Worm (Caenorhabditis elegans) whole organism, midembryonic: Measurements from ENCODE around the gene cut-4.

ENCODE experiments used
- T22C8.4 ChIP-seq: fragments of 200-800 bp; sonication (Bioruptor generic); IDR thresholded peaks from 2 replicates; pipeline ENCODE4 v1.3.6; 2022; ENCODE audit warnings: missing genetic modification characterization, missing compliant biosample characterization
- cog-1 ChIP-seq: sonication (generic microtip); optimal IDR thresholded peaks from 2 replicates; lab custom pipeline; 2016; ENCODE audit warnings: missing genetic modification characterization, missing compliant biosample characterization
- flt-1 ChIP-seq: fragments of 200-800 bp; sonication (Bioruptor generic); IDR thresholded peaks from 2 replicates; pipeline ENCODE4 v1.3.6; 2022; ENCODE audit warnings: missing genetic modification characterization, missing compliant biosample characterization
- klf-2 ChIP-seq: fragments of 200-800 bp; sonication (Bioruptor generic); conservative IDR thresholded peaks from 2 replicates; pipeline ENCODE4 v1.3.6; 2022; ENCODE audit warnings: missing genetic modification reagents, missing genetic modification characterization, missing compliant biosample characterization
- med-1 ChIP-seq: sonication (generic microtip); optimal IDR thresholded peaks from 2 replicates; lab custom pipeline; 2017; ENCODE audit warnings: missing genetic modification characterization, mild to moderate bottlenecking, missing compliant biosample characterization, antibody characterized with exemption, missing genetic modification reagents; ENCODE audit not compliant: insufficient read depth
- ref-1 ChIP-seq: fragments of 200-800 bp; sonication (Bioruptor generic); conservative IDR thresholded peaks from 2 replicates; pipeline ENCODE4 v1.3.6; 2022; ENCODE audit warnings: missing genetic modification reagents, missing genetic modification characterization, missing compliant biosample characterization
- tab-1 ChIP-seq: fragments of 200-800 bp; sonication (Bioruptor generic); IDR thresholded peaks from 2 replicates; pipeline ENCODE4 v1.3.6; 2022; ENCODE audit warnings: missing genetic modification characterization, missing compliant biosample characterization
- ztf-23 ChIP-seq: fragments of 200-800 bp; sonication (Bioruptor generic); IDR thresholded peaks from 2 replicates; pipeline ENCODE4 v1.3.6; 2022; ENCODE audit warnings: missing genetic modification reagents, missing genetic modification characterization, missing compliant biosample characterization
- ztf-29 ChIP-seq: fragments of 200-800 bp; sonication (Bioruptor generic); IDR thresholded peaks from 2 replicates; pipeline ENCODE4 v1.3.6; 2022; ENCODE audit warnings: missing genetic modification reagents, missing genetic modification characterization, missing compliant biosample characterization

DNA sequence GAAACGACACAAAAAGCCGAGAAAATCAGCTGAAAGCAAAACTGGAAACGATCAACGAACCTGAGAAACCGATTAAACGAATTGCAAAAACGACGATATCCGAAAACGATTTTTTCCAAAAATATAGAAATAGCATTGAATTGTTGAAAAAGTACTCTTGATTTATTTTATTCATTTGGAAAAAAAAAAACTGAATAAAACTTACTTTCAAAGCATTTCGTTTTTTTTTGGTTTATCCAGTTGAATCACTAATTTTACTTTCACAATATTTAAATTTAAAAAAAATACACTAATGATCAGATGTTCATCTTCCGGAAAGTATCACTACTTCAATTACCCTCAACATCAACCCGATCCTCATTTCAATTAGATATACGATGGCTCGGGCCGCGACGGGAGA lies 39.4 kb upstream of the cut-4 start, which contains the start of gene T09F3.5:
- TF ChIP-seq flt-1 (GFP tag; lab: Robert Waterston, UW) (no peak), T22C8.4 (no peak), tab-1 (GFP tag; lab: Robert Waterston, UW) (no peak), med-1 (GFP tag; lab: Kevin White, UChicago) (no peak), klf-2 (GFP tag; lab: Robert Waterston, UW) (no peak), ztf-23 (GFP tag; lab: Robert Waterston, UW) (no peak), cog-1 (tag; lab: Kevin White, UChicago) (no peak), ztf-29 (GFP tag; lab: Robert Waterston, UW) (no peak), ref-1 (GFP tag; lab: Robert Waterston, UW) (no peak)
